Fruit fly (Drosophila melanogaster): ENCODE data around the gene dnt.

Gene dnt

DNA sequence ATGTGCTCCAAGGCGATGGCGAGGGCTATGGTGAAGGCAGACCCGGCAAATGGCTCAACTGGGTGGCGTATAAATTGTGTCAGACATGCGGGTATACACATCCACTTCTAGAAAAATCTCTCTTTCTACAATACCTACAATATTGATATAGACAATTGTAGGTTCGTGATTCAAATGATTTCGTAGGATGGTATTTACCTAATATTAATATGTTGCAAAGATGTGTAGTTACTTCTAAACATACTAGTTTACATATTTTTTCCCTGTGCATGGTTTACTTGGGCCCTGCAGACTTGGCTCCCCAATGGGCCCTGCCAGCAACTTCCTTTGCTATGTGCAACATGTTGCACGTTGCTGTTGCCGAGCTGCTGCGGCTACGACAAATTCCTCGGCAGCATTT is 21.0 kb downstream of the dnt start (continued):
- TF ChIP-seq Doc3 (GFP tag; IDR thresholded peaks at IDR 0.05; ENCODE audit: partially characterized antibody) (no peak), mld (GFP tag; IDR thresholded peaks at IDR 0.05; ENCODE audit: partially characterized antibody) (no peak), Usf (GFP tag; optimal IDR thresholded peaks at IDR 0.05) (no peak), CG14441 (GFP tag; IDR thresholded peaks at IDR 0.05) (no peak), bsh (GFP tag; optimal IDR thresholded peaks at IDR 0.05) (peak; percentile 84 to 92), Camta (GFP tag; optimal IDR thresholded peaks at IDR 0.05) (no peak), Dip2 (GFP tag; IDR thresholded peaks at IDR 0.05) (no peak), Taf1 (GFP tag; IDR thresholded peaks at IDR 0.05) (no peak), gsb (GFP tag; IDR thresholded peaks at IDR 0.05) (no peak), oc (tag; optimal IDR thresholded peaks at IDR 0.05) (peak; percentile 55), so (GFP tag; IDR thresholded peaks at IDR 0.05) (no peak), sim (GFP tag; IDR thresholded peaks at IDR 0.05) (0 out of 2 replicates have a peak, but pooled peaks have one; percentile 28), CG1233 (GFP tag; optimal IDR thresholded peaks at IDR 0.05) (peak; percentile 38), CG1529 (GFP tag; optimal IDR thresholded peaks at IDR 0.05) (peak; percentile 20), CG18599 (GFP tag; optimal IDR thresholded peaks at IDR 0.05) (peak; percentile 1), sna (GFP tag; IDR thresholded peaks at IDR 0.05; ENCODE audit: partially characterized antibody) (no peak), Atf-2 (GFP tag; optimal IDR thresholded peaks at IDR 0.05) (peak; percentile 28), pnt (GFP tag; optimal IDR thresholded peaks at IDR 0.05) (peak; percentile 32), Dll (GFP tag; IDR thresholded peaks at IDR 0.05; ENCODE audit: partially characterized antibody) (no peak), CG7271 (tag; optimal IDR thresholded peaks at IDR 0.05) (no peak), al (GFP tag; IDR thresholded peaks at IDR 0.05) (no peak), gfzf (GFP tag; optimal IDR thresholded peaks at IDR 0.05) (no peak), slou (GFP tag; optimal IDR thresholded peaks at IDR 0.05) (no peak), dmrt99B (tag; optimal IDR thresholded peaks at IDR 0.05) (peak; percentile 52), grn (GFP tag; optimal IDR thresholded peaks at IDR 0.05) (no peak)

DNA sequence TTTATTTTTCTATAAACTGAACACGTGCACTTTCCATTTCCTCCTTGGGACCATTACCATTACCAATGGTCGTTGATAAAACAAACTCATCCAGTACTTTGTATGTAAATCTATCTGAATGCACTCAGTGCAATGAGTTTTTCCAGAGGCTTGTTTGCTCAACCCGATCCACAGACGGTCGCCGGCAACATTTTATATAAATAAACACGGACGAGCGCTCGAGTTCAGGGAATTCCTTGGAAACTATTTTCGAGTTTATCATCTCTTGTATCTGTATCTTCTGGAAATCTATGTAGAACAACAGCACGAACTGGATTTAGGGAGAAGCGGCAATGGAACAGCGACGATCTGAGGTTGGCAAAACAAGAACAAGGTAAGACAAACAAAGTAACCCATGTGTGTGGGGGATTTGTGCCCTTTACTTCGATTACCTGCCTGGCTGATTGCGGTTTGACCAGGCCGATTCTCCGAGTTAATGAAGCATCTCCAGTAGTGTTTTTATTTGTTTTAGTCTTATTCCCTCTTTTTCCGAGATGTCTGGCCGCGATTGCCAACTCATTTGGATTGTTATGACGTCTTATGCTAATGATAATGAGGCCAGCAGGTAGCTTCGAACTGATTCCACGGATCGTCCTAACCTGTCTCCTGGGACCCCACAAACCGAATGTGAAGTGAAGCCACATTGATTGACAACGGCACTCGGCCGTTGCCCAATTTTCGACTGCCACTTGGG is 21.8 kb downstream of the dnt start:
- TF ChIP-seq Ets65A (GFP tag) (peak; percentile 10), CG9609 (GFP tag; optimal IDR thresholded peaks at IDR 0.05) (no peak), CG15479 (GFP tag; optimal IDR thresholded peaks at IDR 0.05) (peak; percentile 71), CG2199 (GFP tag; IDR thresholded peaks at IDR 0.05) (0 out of 3 replicates have a peak, but pooled peaks have one; percentile 53), yki (optimal IDR thresholded peaks at IDR 0.05) (no peak), zen (tag; optimal IDR thresholded peaks at IDR 0.05) (peak; percentile 99), twi (tag; optimal IDR thresholded peaks at IDR 0.05) (peak; percentile 58), sens (GFP tag) (peak; percentile 25), fd102C (GFP tag; optimal IDR thresholded peaks at IDR 0.05) (peak; percentile 34), CG6654 (GFP tag; optimal IDR thresholded peaks at IDR 0.05) (no peak), CG6254 (GFP tag; optimal IDR thresholded peaks at IDR 0.05) (no peak), CG30020 (tag; optimal IDR thresholded peaks at IDR 0.05) (no peak), Kr (GFP tag; optimal IDR thresholded peaks at IDR 0.05) (peak; percentile 60), z (GFP tag; IDR thresholded peaks at IDR 0.05) (peak; percentile 85), Blimp-1 (GFP tag; optimal IDR thresholded peaks at IDR 0.05) (peak; percentile 31), CG6791 (GFP tag; IDR thresholded peaks at IDR 0.05; ENCODE audit: partially characterized antibody) (0 out of 3 replicates have a peak, but pooled peaks have one; percentile 28), grn (GFP tag; optimal IDR thresholded peaks at IDR 0.05) (peak; percentile 52), tll (GFP tag; optimal IDR thresholded peaks at IDR 0.05) (peak in 1 of 2 experiments; percentile 86), Stat92E (GFP tag; optimal IDR thresholded peaks at IDR 0.05) (peak in 1 of 3 experiments; percentile 96), kni (GFP tag; optimal IDR thresholded peaks at IDR 0.05) (peak; percentile 58)

All from whole organism, embryonic.